Fruit fly (Drosophila melanogaster) whole organism, embryonic: ENCODE data around the gene CG15880.

Experiments
- Awh ChIP-seq: fragments of 200-800 bp; sonication (Bioruptor generic); IDR thresholded peaks from 2 replicates; pipeline ENCODE4, ENCODE4 v1.3.6; 2022; ENCODE audit warnings: missing biosample characterization, missing genetic modification characterization
- B-H2 ChIP-seq: fragments of 200-800 bp; sonication (Bioruptor generic); optimal IDR thresholded peaks from 2 replicates; lab custom pipeline; 2018; ENCODE audit warnings: missing biosample characterization, mild to moderate bottlenecking, missing genetic modification characterization
- BEAF-32 ChIP-seq: fragments of 200-800 bp; sonication (Bioruptor generic); optimal IDR thresholded peaks from 3 replicates; lab custom pipeline; 2017; ENCODE audit warnings: missing biosample characterization, missing genetic modification characterization, mild to moderate bottlenecking, moderate library complexity, missing genetic modification reagents
- C15 ChIP-seq: fragments of 200-800 bp; sonication (Bioruptor generic); IDR thresholded peaks from 3 replicates; pipeline ENCODE4 v1.3.6; 2022; ENCODE audit warnings: missing biosample characterization, missing genetic modification characterization
- CG10979 ChIP-seq: fragments of 200-800 bp; sonication (Bioruptor generic); optimal IDR thresholded peaks from 2 replicates; lab custom pipeline; 2018; ENCODE audit warnings: missing biosample characterization, mild to moderate bottlenecking, missing genetic modification characterization, moderate library complexity
- CG11456 ChIP-seq: fragments of 200-800 bp; sonication (Bioruptor generic); IDR thresholded peaks from 3 replicates; pipeline ENCODE4 v1.3.6; 2022; ENCODE audit warnings: missing biosample characterization, missing genetic modification characterization
- CG11560 ChIP-seq: fragments of 200-800 bp; sonication (Bioruptor generic); IDR thresholded peaks from 3 replicates; pipeline ENCODE4 v1.3.6; 2022; ENCODE audit warnings: missing biosample characterization, missing genetic modification characterization
- CG11696 ChIP-seq: fragments of 200-800 bp; sonication (Bioruptor generic); IDR thresholded peaks from 2 replicates; pipeline ENCODE4 v1.3.6; 2022; ENCODE audit warnings: missing biosample characterization, missing genetic modification characterization
- CG13123 ChIP-seq: fragments of 200-800 bp; sonication (Bioruptor generic); optimal IDR thresholded peaks from 2 replicates; lab custom pipeline; 2016; ENCODE audit warnings: missing biosample characterization, missing genetic modification characterization
- CG13287 ChIP-seq: fragments of 200-800 bp; sonication (Bioruptor generic); IDR thresholded peaks from 2 replicates; pipeline ENCODE4 v1.3.6; 2022; ENCODE audit warnings: missing biosample characterization, missing genetic modification characterization; ENCODE audit not compliant: partially characterized antibody
- CG1529 ChIP-seq: fragments of 200-800 bp; sonication (Bioruptor generic); optimal IDR thresholded peaks from 3 replicates; lab custom pipeline; 2018; ENCODE audit warnings: missing biosample characterization, missing genetic modification characterization
- CG15601 ChIP-seq: fragments of 200-800 bp; sonication (Bioruptor generic); optimal IDR thresholded peaks from 3 replicates; lab custom pipeline; 2019; ENCODE audit warnings: missing biosample characterization, mild to moderate bottlenecking, missing genetic modification characterization, moderate library complexity
- CG17328 ChIP-seq: fragments of 200-800 bp; sonication (Bioruptor generic); IDR thresholded peaks from 2 replicates; pipeline ENCODE4 v1.3.6; 2022; ENCODE audit warnings: missing biosample characterization, missing genetic modification characterization
- CG17385 ChIP-seq: fragments of 200-800 bp; sonication (Bioruptor generic); optimal IDR thresholded peaks from 3 replicates; lab custom pipeline; 2018; ENCODE audit warnings: missing biosample characterization, mild to moderate bottlenecking, missing genetic modification characterization
- CG31224 ChIP-seq: fragments of 200-800 bp; sonication (Bioruptor generic); IDR thresholded peaks from 2 replicates; pipeline ENCODE4 v1.3.6; 2022; ENCODE audit warnings: missing biosample characterization, missing genetic modification characterization
- CG34224 ChIP-seq: fragments of 200-800 bp; sonication (Bioruptor generic); IDR thresholded peaks from 3 replicates; pipeline ENCODE4 v1.3.6; 2022; ENCODE audit warnings: missing biosample characterization, missing genetic modification characterization; ENCODE audit not compliant: partially characterized antibody
- CG3726 ChIP-seq: fragments of 200-800 bp; sonication (Bioruptor generic); IDR thresholded peaks from 3 replicates; pipeline ENCODE4, ENCODE4 v1.3.6; 2022; ENCODE audit warnings: missing biosample characterization, missing genetic modification characterization
- CG4404 ChIP-seq: fragments of 200-800 bp; sonication (Bioruptor generic); IDR thresholded peaks from 2 replicates; pipeline ENCODE4 v1.3.6; 2022; ENCODE audit warnings: missing biosample characterization, missing genetic modification characterization
- CG6175 ChIP-seq: fragments of 200-800 bp; sonication (Bioruptor generic); IDR thresholded peaks from 3 replicates; pipeline ENCODE4 v1.3.6; 2022; ENCODE audit warnings: missing biosample characterization, missing genetic modification characterization
- CG7928 ChIP-seq: fragments of 200-800 bp; sonication (Bioruptor generic); optimal IDR thresholded peaks from 2 replicates; lab custom pipeline; 2017; ENCODE audit warnings: missing biosample characterization, mild to moderate bottlenecking, missing genetic modification characterization
- CG9609 ChIP-seq: fragments of 200-800 bp; sonication (Bioruptor generic); optimal IDR thresholded peaks from 3 replicates; lab custom pipeline; 2016; ENCODE audit warnings: missing biosample characterization, missing genetic modification characterization
- Drgx ChIP-seq: fragments of 200-800 bp; sonication (Bioruptor generic); IDR thresholded peaks from 2 replicates; pipeline ENCODE4 v1.3.6; 2022; ENCODE audit warnings: missing biosample characterization, missing genetic modification characterization
- E2f1 ChIP-seq: fragments of 200-800 bp; sonication (Bioruptor generic); IDR thresholded peaks from 2 replicates; pipeline ENCODE4 v1.3.6; 2022; ENCODE audit warnings: missing biosample characterization, missing genetic modification characterization
- GATAe ChIP-seq: fragments of 200-800 bp; sonication (Bioruptor generic); conservative IDR thresholded peaks from 2 replicates; pipeline ENCODE4 v1.3.6; 2022; ENCODE audit warnings: missing biosample characterization, missing genetic modification characterization
- Hand ChIP-seq: fragments of 200-800 bp; sonication (Bioruptor generic); optimal IDR thresholded peaks from 2 replicates; lab custom pipeline; 2017; ENCODE audit warnings: mild to moderate bottlenecking, missing biosample characterization, missing genetic modification reagents, missing genetic modification characterization
- Hmr ChIP-seq: fragments of 200-800 bp; sonication (Bioruptor generic); optimal IDR thresholded peaks from 3 replicates; lab custom pipeline; 2017; ENCODE audit warnings: mild to moderate bottlenecking, missing biosample characterization, missing genetic modification reagents, missing genetic modification characterization
- Oaz ChIP-seq: fragments of 200-800 bp; sonication (Bioruptor generic); IDR thresholded peaks from 2 replicates; pipeline ENCODE4 v1.3.6; 2022; ENCODE audit warnings: missing biosample characterization, missing genetic modification characterization
- Oli ChIP-seq: fragments of 200-800 bp; sonication (Bioruptor generic); optimal IDR thresholded peaks from 2 replicates; lab custom pipeline; 2018; ENCODE audit warnings: missing biosample characterization, mild to moderate bottlenecking, missing genetic modification characterization, moderate library complexity
- Ravus ChIP-seq: fragments of 200-800 bp; sonication (Bioruptor generic); IDR thresholded peaks from 2 replicates; pipeline ENCODE4 v1.3.6; 2022; ENCODE audit warnings: missing biosample characterization, missing genetic modification characterization
- Rx ChIP-seq: fragments of 200-800 bp; sonication (Bioruptor generic); IDR thresholded peaks from 2 replicates; pipeline ENCODE4 v1.3.6; 2022; ENCODE audit warnings: missing biosample characterization, missing genetic modification characterization
- Stat92E ChIP-seq, 3 experiments: fragments of >200 bp in 2 of 3; fragments of 200-800 bp in 1 of 3; sonication (Bioruptor generic) in 1 of 3; optimal IDR thresholded peaks; 2 replicates each; lab custom pipeline; 2017 to 2019; ENCODE audit warnings: missing biosample characterization in 3 of 3, missing genetic modification characterization in 3 of 3, mild to moderate bottlenecking in 1 of 3, moderate library complexity in 1 of 3
- btn ChIP-seq: fragments of 200-800 bp; sonication (Bioruptor generic); optimal IDR thresholded peaks from 2 replicates; lab custom pipeline; 2016; ENCODE audit warnings: missing biosample characterization, missing genetic modification characterization
- cg ChIP-seq: fragments of 200-800 bp; sonication (Bioruptor generic); optimal IDR thresholded peaks from 3 replicates; lab custom pipeline; 2019; ENCODE audit warnings: missing biosample characterization, mild to moderate bottlenecking, missing genetic modification characterization, moderate library complexity
- crc ChIP-seq: fragments of 200-800 bp; sonication (Bioruptor generic); optimal IDR thresholded peaks from 2 replicates; lab custom pipeline; 2016; ENCODE audit warnings: missing biosample characterization, missing genetic modification characterization
- croc ChIP-seq: fragments of 200-800 bp; sonication (Bioruptor generic); conservative IDR thresholded peaks from 3 replicates; pipeline ENCODE4 v1.3.6; 2022; ENCODE audit warnings: missing biosample characterization, missing genetic modification characterization
- gce ChIP-seq: fragments of 200-800 bp; sonication (Bioruptor generic); IDR thresholded peaks from 3 replicates; pipeline ENCODE4 v1.3.6; 2022; ENCODE audit warnings: missing biosample characterization, missing genetic modification characterization
- gt ChIP-seq: fragments of 200-800 bp; sonication (Bioruptor generic); IDR thresholded peaks from 2 replicates; pipeline ENCODE4 v1.3.6; 2022; ENCODE audit warnings: missing biosample characterization, missing genetic modification characterization
- hth ChIP-seq: fragments of >200 bp; optimal IDR thresholded peaks from 2 replicates; lab custom pipeline; 2017; ENCODE audit warnings: inconsistent platforms
- org-1 ChIP-seq: fragments of 200-800 bp; sonication (Bioruptor generic); optimal IDR thresholded peaks from 2 replicates; lab custom pipeline; 2017; ENCODE audit warnings: missing biosample characterization, missing genetic modification characterization
- pros ChIP-seq: fragments of 200-800 bp; sonication (Bioruptor generic); optimal IDR thresholded peaks from 3 replicates; lab custom pipeline; 2019; ENCODE audit warnings: missing biosample characterization, mild to moderate bottlenecking, missing genetic modification characterization, moderate library complexity
- sc ChIP-seq, 3 experiments: fragments of >200 bp in 2 of 3; fragments of 200-800 bp in 1 of 3; sonication (Bioruptor generic) in 1 of 3; optimal IDR thresholded peaks; 2 replicates in 2 of 3; 3 replicates in 1 of 3; lab custom pipeline; 2017; ENCODE audit warnings: mild to moderate bottlenecking in 1 of 3, missing biosample characterization in 1 of 3, missing genetic modification characterization in 1 of 3, missing genetic modification reagents in 1 of 3
- schlank ChIP-seq: fragments of 200-800 bp; sonication (Bioruptor generic); optimal IDR thresholded peaks from 2 replicates; lab custom pipeline; 2018; ENCODE audit warnings: missing biosample characterization, mild to moderate bottlenecking, missing genetic modification characterization
- seq ChIP-seq: fragments of 200-800 bp; sonication (Bioruptor generic); IDR thresholded peaks from 2 replicates; pipeline ENCODE4 v1.3.6; 2022; ENCODE audit warnings: missing biosample characterization, missing genetic modification characterization
- sisA ChIP-seq: fragments of 200-800 bp; sonication (Bioruptor generic); IDR thresholded peaks from 2 replicates; pipeline ENCODE4 v1.3.6; 2022; ENCODE audit warnings: missing biosample characterization, missing genetic modification characterization
- stwl ChIP-seq: fragments of 200-800 bp; sonication (Bioruptor generic); optimal IDR thresholded peaks from 3 replicates; lab custom pipeline; 2018; ENCODE audit warnings: missing biosample characterization, mild to moderate bottlenecking, missing genetic modification characterization, moderate library complexity
- tna ChIP-seq: fragments of 200-800 bp; sonication (Bioruptor generic); IDR thresholded peaks from 2 replicates; pipeline ENCODE4 v1.3.6; 2022; ENCODE audit warnings: missing biosample characterization, missing genetic modification characterization; ENCODE audit not compliant: partially characterized antibody
- usp ChIP-seq: fragments of >200 bp; optimal IDR thresholded peaks from 2 replicates; lab custom pipeline; 2017; ENCODE audit warnings: missing biosample characterization, missing genetic modification characterization
- vfl ChIP-seq: fragments of 200-800 bp; sonication (Bioruptor generic); optimal IDR thresholded peaks from 2 replicates; lab custom pipeline; 2016; ENCODE audit warnings: missing biosample characterization, missing genetic modification characterization
- wor ChIP-seq: fragments of 200-800 bp; sonication (Bioruptor generic); IDR thresholded peaks from 2 replicates; pipeline ENCODE4 v1.3.6; 2022; ENCODE audit warnings: missing biosample characterization, missing genetic modification characterization

CG15880 gene

dm6 chr2L:856690-857488, 39.1 kb upstream of the CG15880 start (continued):
- peak; percentile 67 for TF ChIP-seq CG17385
- no peak for TF ChIP-seq tna (GFP tag; lab: Robert Waterston, UW)
- peak; percentile 67 for TF ChIP-seq crc (GFP tag; lab: Kevin White, UChicago)
- peak; percentile 53 for TF ChIP-seq btn (GFP tag; lab: Kevin White, UChicago)
- TF ChIP-seq CG11696 (GFP tag; lab: Robert Waterston, UW) = peak; percentile 97
- TF ChIP-seq CG9609 = peak; percentile 63
- peak; percentile 77 for TF ChIP-seq Rx (GFP tag; lab: Robert Waterston, UW)
- peak; percentile 81 for TF ChIP-seq org-1
- peak; percentile 79 for TF ChIP-seq croc (GFP tag; lab: Robert Waterston, UW)
- TF ChIP-seq E2f1 = peak; percentile 82
- peak; percentile 58 for TF ChIP-seq Hmr (GFP tag; lab: Kevin White, UChicago)
- no peak for TF ChIP-seq BEAF-32 (GFP tag; lab: Kevin White, UChicago)
- TF ChIP-seq gce = peak; percentile 79; the same call in 1 of the 3 replicates
- TF ChIP-seq CG13123 (GFP tag; lab: Kevin White, UChicago) = peak; percentile 44
- peak; percentile 76 for TF ChIP-seq CG11456 (GFP tag; lab: Robert Waterston, UW)
- no peak for TF ChIP-seq stwl (tag; lab: Kevin White, UChicago)
- TF ChIP-seq Oaz (GFP tag; lab: Robert Waterston, UW) = no peak
- peak; percentile 89 for TF ChIP-seq sisA
- no peak for TF ChIP-seq hth (lab: Kevin White, UChicago)
- peak; percentile 68 for TF ChIP-seq gt (GFP tag; lab: Robert Waterston, UW)
- no peak for TF ChIP-seq CG7928
- peak; percentile 90 for TF ChIP-seq Awh (GFP tag; lab: Robert Waterston, UW)
- peak; percentile 83 for TF ChIP-seq wor (GFP tag; lab: Robert Waterston, UW)
- no peak for TF ChIP-seq Hand (GFP tag; lab: Kevin White, UChicago)
- peak; percentile 88 for TF ChIP-seq CG17328 (GFP tag; lab: Robert Waterston, UW)
- no peak for TF ChIP-seq CG34224 (GFP tag; lab: Robert Waterston, UW)
- TF ChIP-seq Ravus = peak; percentile 5; the same call in 1 of the 2 replicates
- no peak for TF ChIP-seq usp (GFP tag; lab: Kevin White, UChicago)
- TF ChIP-seq CG3726 (GFP tag; lab: Robert Waterston, UW) = peak; percentile 83; the same call in 2 of the 3 replicates
- TF ChIP-seq Drgx (GFP tag; lab: Robert Waterston, UW) = peak; percentile 49
- peak; percentile 53; the same call in 1 of the 3 replicates for TF ChIP-seq C15 (GFP tag; lab: Robert Waterston, UW)
- TF ChIP-seq CG6175 (GFP tag; lab: Robert Waterston, UW) = no peak
- no peak for TF ChIP-seq schlank (tag; lab: Kevin White, UChicago)
- TF ChIP-seq cg = no peak
- peak; percentile 79 for TF ChIP-seq CG15601 (tag; lab: Kevin White, UChicago)
- TF ChIP-seq pros = no peak
- peak; percentile 83 for TF ChIP-seq CG1529 (GFP tag; lab: Kevin White, UChicago)
- TF ChIP-seq CG13287 (GFP tag; lab: Robert Waterston, UW) = no peak
- peak; percentile 57; the same call in 1 of the 2 replicates for TF ChIP-seq CG4404 (GFP tag; lab: Robert Waterston, UW)
- peak in 1 of 3 experiments; percentile 48 for TF ChIP-seq Stat92E (GFP tag; optimal IDR thresholded peaks at IDR 0.05; lab: Kevin White, UChicago)
- TF ChIP-seq CG10979 (tag; lab: Kevin White, UChicago) = peak; percentile 84
- TF ChIP-seq vfl (GFP tag; lab: Kevin White, UChicago) = peak; percentile 38
- peak; percentile 79 for TF ChIP-seq Oli (tag; lab: Kevin White, UChicago)
- TF ChIP-seq sc (optimal IDR thresholded peaks at IDR 0.05; lab: Kevin White, UChicago) = no peak
- peak; percentile 62 for TF ChIP-seq sc (GFP tag; optimal IDR thresholded peaks at IDR 0.05; lab: Kevin White, UChicago)
- TF ChIP-seq GATAe = peak; percentile 23; the same call in 1 of the 2 replicates
- peak; percentile 63; the same call in 1 of the 3 replicates for TF ChIP-seq CG11560
- TF ChIP-seq CG31224 = peak; percentile 67
- no peak for TF ChIP-seq B-H2 (GFP tag; lab: Kevin White, UChicago)
- TF ChIP-seq seq (GFP tag; lab: Robert Waterston, UW) = peak; percentile 59; the same call in 1 of the 2 replicates
